Worm (Caenorhabditis elegans): Measurements from ENCODE around the gene Y76B12C.8.
A peak's percentile ranks its signal among the peaks of the same experiment; 100 is the strongest.

Y76B12C.8 gene

DNA sequence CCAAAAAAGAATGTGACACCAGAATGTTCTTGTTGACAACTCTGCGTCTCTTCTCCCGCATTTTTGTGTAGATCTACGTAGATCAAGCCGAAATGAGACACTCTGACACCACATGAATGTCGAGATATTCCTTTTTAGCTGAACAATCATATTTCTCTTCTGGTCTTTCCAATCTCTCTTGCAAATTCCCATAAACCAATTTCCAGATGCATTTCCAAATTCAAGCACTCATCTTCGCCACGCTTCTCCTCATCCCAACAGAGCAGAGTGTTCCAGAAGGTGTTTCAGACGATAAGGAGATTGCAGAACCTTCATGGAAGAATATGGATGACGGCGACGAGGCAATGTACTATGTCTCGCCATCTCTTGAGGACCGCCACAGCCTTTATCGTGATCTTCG, at the start of gene Y76B12C.8:
TSS of gene Y76B12C.8 (plus strand) at position 207 of the 400 bp plus-strand sequence.
- no peak for TF ChIP-seq sea-1 (GFP tag; conservative IDR thresholded peaks at IDR 0.05)
- no peak for TF ChIP-seq pes-1 (GFP tag; IDR thresholded peaks at IDR 0.05)
- TF ChIP-seq ceh-13 (GFP tag; optimal IDR thresholded peaks at IDR 0.05), result no peak
- TF ChIP-seq flt-1 (GFP tag; IDR thresholded peaks at IDR 0.05), result no peak
- TF ChIP-seq scrt-1 (GFP tag; IDR thresholded peaks at IDR 0.05), result no peak
- no peak for TF ChIP-seq tbx-37 (GFP tag; conservative IDR thresholded peaks at IDR 0.05)
- no peak for TF ChIP-seq hnd-1 (tag; optimal IDR thresholded peaks at IDR 0.05)
- no peak for TF ChIP-seq ets-7 (tag; optimal IDR thresholded peaks at IDR 0.05)
- no peak for TF ChIP-seq ama-1 (optimal IDR thresholded peaks at IDR 0.05)
- TF ChIP-seq B0310.2 (tag; optimal IDR thresholded peaks at IDR 0.05), result no peak
- TF ChIP-seq tra-4 (tag; optimal IDR thresholded peaks at IDR 0.05), result no peak
- no peak for TF ChIP-seq hmg-4 (GFP tag; optimal IDR thresholded peaks at IDR 0.05)
- TF ChIP-seq ceh-36 (tag; optimal IDR thresholded peaks at IDR 0.05), result no peak
- TF ChIP-seq aly-1 (tag; optimal IDR thresholded peaks at IDR 0.05), result no peak
- TF ChIP-seq tbx-11 (GFP tag; IDR thresholded peaks at IDR 0.05), result no peak
- no peak for TF ChIP-seq hmbx-1 (tag; optimal IDR thresholded peaks at IDR 0.05)
- no peak for TF ChIP-seq F13C5.2 (tag; optimal IDR thresholded peaks at IDR 0.05)

DNA sequence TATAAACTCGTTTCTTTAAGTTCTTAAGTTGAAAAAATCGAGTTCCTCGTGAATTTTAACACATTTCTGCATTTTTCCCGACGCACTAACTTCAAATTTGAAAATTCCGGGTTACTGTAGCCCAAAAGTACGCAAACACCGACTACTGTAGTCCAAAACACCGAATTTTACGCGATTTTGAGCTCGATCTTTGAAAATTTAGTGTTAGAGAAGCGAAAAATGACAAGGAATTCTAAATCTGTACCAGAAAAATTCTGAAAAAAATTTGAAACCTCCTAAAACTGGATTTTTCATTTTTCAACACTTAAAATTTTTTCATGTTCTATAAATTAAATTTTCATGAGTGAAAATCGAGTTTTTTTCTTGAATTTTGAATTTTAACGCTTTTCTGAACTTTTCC, 34.6 kb upstream of the Y76B12C.8 start:
- TF ChIP-seq ets-7 (tag; optimal IDR thresholded peaks at IDR 0.05), result no peak
- no peak for TF ChIP-seq ceh-36 (tag; optimal IDR thresholded peaks at IDR 0.05)
- TF ChIP-seq ama-1 (optimal IDR thresholded peaks at IDR 0.05), result no peak
- no peak for TF ChIP-seq sea-1 (GFP tag; conservative IDR thresholded peaks at IDR 0.05)
- no peak for TF ChIP-seq scrt-1 (GFP tag; IDR thresholded peaks at IDR 0.05)

DNA sequence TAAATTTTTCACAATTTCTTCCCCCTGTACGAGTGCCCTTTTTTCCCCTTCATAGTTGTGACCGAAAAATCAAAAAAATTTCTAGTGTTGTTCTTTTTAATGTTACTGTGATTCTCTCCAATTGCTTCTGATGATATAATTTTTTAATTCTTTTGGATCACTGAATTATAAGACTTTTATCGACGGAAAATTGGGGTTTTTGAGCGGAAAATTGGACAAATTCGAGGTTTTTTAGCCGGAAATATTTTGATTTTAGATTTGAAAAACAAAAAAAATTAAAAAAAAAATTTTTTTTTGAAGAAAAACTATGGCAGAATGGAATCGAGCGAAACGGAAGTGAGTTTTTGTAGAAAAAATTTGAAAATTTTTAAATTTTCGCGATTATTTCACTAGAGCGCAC, 31.9 kb upstream of the Y76B12C.8 start, which contains the start of gene tsen-54:
TSS of gene tsen-54 (plus strand) at position 301 of the 400 bp plus-strand sequence.
- TF ChIP-seq tra-4 (tag; optimal IDR thresholded peaks at IDR 0.05) (no peak), tbx-37 (GFP tag; conservative IDR thresholded peaks at IDR 0.05) (no peak), flt-1 (GFP tag; IDR thresholded peaks at IDR 0.05) (no peak), F13C5.2 (tag; optimal IDR thresholded peaks at IDR 0.05) (no peak), hmbx-1 (tag; optimal IDR thresholded peaks at IDR 0.05) (no peak)

DNA sequence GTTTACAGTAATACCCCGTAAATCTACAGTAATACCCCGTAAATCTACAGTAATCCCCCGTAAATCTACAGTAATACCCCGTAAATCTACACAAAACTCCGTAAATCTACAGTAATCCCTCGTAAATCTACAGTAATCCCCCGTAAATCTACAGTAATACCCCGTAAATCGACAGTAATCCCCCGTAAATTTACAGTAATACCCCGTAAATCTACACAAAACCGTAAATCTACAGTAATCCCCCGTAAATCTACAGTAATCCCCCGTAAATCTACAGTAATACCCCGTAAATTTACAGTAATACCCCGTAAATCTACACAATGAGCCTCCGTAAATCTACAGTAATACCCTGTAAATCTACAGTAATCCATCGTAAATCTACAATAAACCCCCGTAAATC, 29.9 kb upstream of the Y76B12C.8 start:
- TF ChIP-seq ceh-36 (tag; optimal IDR thresholded peaks at IDR 0.05), result peak; percentile 91

DNA sequence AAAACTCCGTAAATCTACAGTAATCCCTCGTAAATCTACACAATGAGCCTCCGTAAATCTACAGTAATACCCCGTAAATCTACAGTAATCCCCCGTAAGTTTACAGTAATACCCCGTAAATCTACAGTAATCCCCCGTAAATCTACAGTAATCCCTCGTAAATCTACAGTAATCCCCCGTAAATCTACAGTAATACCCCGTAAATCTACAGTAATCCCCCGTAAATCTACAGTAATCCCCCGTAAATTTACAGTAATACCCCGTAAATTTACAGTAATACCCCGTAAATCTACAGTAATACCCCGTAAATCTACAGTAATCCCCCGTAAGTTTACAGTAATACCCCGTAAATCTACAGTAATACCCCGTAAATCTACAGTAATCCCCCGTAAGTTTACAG, 29.2 kb upstream of the Y76B12C.8 start:
- 0 out of 2 replicates have a peak, but pooled peaks have one; percentile 29 for TF ChIP-seq sea-1 (GFP tag; conservative IDR thresholded peaks at IDR 0.05)

DNA sequence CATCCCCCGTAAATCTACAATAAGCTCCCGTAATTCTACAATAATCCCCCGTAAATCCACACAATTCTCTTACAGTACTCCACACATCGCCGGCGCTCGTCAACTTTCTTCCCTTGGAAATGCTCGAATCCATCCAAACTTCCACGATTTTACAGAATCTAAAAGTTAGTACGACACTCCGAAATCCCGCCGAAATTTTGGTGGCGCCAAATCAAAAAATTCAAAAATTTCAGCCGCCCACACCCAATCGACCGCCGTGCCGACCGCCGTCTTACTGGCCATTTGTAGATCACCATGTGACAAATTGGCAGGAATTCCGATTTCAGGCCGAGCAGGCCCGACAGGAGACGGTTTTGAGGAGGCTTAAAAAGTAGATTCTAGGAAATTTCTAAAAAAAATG, 27.5 kb upstream of the Y76B12C.8 start:
- no peak for TF ChIP-seq pes-1 (GFP tag; IDR thresholded peaks at IDR 0.05)
- no peak for TF ChIP-seq hnd-1 (tag; optimal IDR thresholded peaks at IDR 0.05)
- no peak for TF ChIP-seq ceh-36 (tag; optimal IDR thresholded peaks at IDR 0.05)
- TF ChIP-seq ama-1 (optimal IDR thresholded peaks at IDR 0.05), result no peak
- TF ChIP-seq ceh-13 (GFP tag; optimal IDR thresholded peaks at IDR 0.05), result no peak
- TF ChIP-seq tra-4 (tag; optimal IDR thresholded peaks at IDR 0.05), result no peak

DNA sequence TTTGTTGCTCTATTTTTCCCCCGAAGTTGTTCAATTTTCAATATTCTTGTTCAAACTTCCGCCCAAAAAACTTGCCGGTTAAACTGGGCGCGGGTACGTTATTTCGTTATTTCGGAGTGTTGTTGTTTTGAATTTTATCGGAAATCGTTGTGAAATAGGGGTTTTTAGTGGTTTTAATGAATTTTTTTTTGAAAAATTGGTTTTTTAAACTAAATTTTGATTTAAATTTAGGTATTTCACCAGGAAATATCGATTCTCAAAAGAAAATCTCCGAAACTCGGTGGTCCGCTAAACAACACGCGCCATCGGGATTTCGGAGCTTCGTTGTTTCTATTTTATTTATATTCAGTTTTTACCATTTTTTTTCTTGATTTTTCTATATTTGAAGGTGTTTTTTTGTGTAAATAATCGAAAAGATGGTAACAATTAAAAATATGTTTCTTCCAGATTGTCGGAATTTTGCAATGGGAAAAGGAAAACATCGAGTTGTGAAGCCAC, 26.6 kb upstream of the Y76B12C.8 start, which contains the start of gene F52C12.2:
TSS of gene F52C12.2 (plus strand) at position 448 of the 498 bp plus-strand sequence.
- TF ChIP-seq scrt-1 (GFP tag; IDR thresholded peaks at IDR 0.05) (no peak), F13C5.2 (tag; optimal IDR thresholded peaks at IDR 0.05) (peak; percentile 49), ceh-36 (tag; optimal IDR thresholded peaks at IDR 0.05) (no peak), tbx-37 (GFP tag; conservative IDR thresholded peaks at IDR 0.05) (no peak)

DNA sequence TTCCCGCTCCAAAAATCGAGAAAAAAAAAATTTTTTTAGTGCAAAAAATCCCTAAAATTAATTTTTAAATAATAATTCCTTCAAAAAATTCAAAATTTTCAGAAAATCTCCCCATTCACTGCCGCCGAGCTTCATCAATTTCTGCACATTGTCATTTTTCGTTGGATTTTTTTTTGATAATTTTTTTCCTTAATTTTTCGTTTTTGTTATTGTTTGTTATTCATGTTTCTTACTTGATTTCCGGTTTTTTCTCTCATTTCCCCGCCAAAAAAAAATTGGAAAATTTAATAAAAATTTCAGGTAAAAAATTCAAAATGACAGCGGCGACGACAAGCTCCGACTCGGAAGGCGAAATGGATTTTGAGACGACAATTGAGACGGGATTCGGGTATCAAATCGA, 23.4 kb upstream of the Y76B12C.8 start, which contains the start of gene F52C12.6:
TSS of gene F52C12.6 (plus strand) at position 301 of the 400 bp plus-strand sequence.
- TF ChIP-seq hmbx-1 (tag; optimal IDR thresholded peaks at IDR 0.05), result no peak
- no peak for TF ChIP-seq ceh-36 (tag; optimal IDR thresholded peaks at IDR 0.05)
- no peak for TF ChIP-seq flt-1 (GFP tag; IDR thresholded peaks at IDR 0.05)
- TF ChIP-seq F13C5.2 (tag; optimal IDR thresholded peaks at IDR 0.05), result no peak
- TF ChIP-seq ama-1 (optimal IDR thresholded peaks at IDR 0.05), result no peak
- TF ChIP-seq sea-1 (GFP tag; conservative IDR thresholded peaks at IDR 0.05), result no peak
- no peak for TF ChIP-seq scrt-1 (GFP tag; IDR thresholded peaks at IDR 0.05)
- TF ChIP-seq tbx-37 (GFP tag; conservative IDR thresholded peaks at IDR 0.05), result no peak
- no peak for TF ChIP-seq hnd-1 (tag; optimal IDR thresholded peaks at IDR 0.05)
- TF ChIP-seq tbx-11 (GFP tag; IDR thresholded peaks at IDR 0.05), result no peak
- no peak for TF ChIP-seq aly-1 (tag; optimal IDR thresholded peaks at IDR 0.05)
- no peak for TF ChIP-seq tra-4 (tag; optimal IDR thresholded peaks at IDR 0.05)
- no peak for TF ChIP-seq B0310.2 (tag; optimal IDR thresholded peaks at IDR 0.05)
- TF ChIP-seq hmg-4 (GFP tag; optimal IDR thresholded peaks at IDR 0.05), result no peak
- no peak for TF ChIP-seq ets-7 (tag; optimal IDR thresholded peaks at IDR 0.05)
- no peak for TF ChIP-seq pes-1 (GFP tag; IDR thresholded peaks at IDR 0.05)
- TF ChIP-seq ceh-13 (GFP tag; optimal IDR thresholded peaks at IDR 0.05), result no peak

DNA sequence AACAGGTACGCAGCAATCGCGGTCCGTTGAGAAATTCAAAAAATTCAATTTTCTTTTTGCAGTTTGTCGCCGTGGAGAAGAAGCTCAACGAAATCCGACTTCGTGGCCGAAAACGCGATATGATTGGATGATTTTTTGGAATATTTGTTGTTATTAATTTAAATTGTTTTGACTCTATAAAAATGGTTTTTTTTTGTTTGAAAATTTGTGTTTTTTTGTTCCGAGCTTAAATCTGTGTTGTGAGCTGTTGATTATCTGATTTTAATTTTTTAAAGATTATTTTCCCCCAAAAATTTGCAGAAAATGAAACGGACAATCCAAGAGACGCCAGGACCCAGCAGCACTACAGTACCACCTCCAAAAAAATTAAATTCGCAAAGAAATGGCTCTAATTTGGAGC, 20.2 kb upstream of the Y76B12C.8 start, which contains the start of gene tdpo-1:
TSS of gene tdpo-1 (plus strand) at position 301 of the 400 bp plus-strand sequence.
- TF ChIP-seq ama-1 (optimal IDR thresholded peaks at IDR 0.05), result no peak
- TF ChIP-seq ceh-13 (GFP tag; optimal IDR thresholded peaks at IDR 0.05), result no peak
- TF ChIP-seq hmg-4 (GFP tag; optimal IDR thresholded peaks at IDR 0.05), result no peak
- no peak for TF ChIP-seq tbx-11 (GFP tag; IDR thresholded peaks at IDR 0.05)
- TF ChIP-seq pes-1 (GFP tag; IDR thresholded peaks at IDR 0.05), result no peak
- no peak for TF ChIP-seq hnd-1 (tag; optimal IDR thresholded peaks at IDR 0.05)
- no peak for TF ChIP-seq sea-1 (GFP tag; conservative IDR thresholded peaks at IDR 0.05)
- no peak for TF ChIP-seq tra-4 (tag; optimal IDR thresholded peaks at IDR 0.05)
- no peak for TF ChIP-seq tbx-37 (GFP tag; conservative IDR thresholded peaks at IDR 0.05)
- TF ChIP-seq flt-1 (GFP tag; IDR thresholded peaks at IDR 0.05), result no peak

Data from whole organism, early embryonic.